Worm (Caenorhabditis elegans): ENCODE results near the gene ZK402.1.

- TF ChIP-seq hlh-17 (GFP tag; optimal IDR thresholded peaks at IDR 0.05; ENCODE audit: borderline replicate concordance) (no peak), mep-1 (tag; optimal IDR thresholded peaks at IDR 0.05) (peak; percentile 73), ama-1 (optimal IDR thresholded peaks at IDR 0.05) (no peak)
These were observed 14.6 kb upstream of the ZK402.1 start for ce11 chrX:1389382-1389983.

Data from whole organism, L1 larva.